Fruit fly (Drosophila melanogaster) Kc167 (cell line): ENCODE measurements around the gene ND-B8.

Source experiments
- Myc ChIP-seq: fragments of >200 bp; optimal IDR thresholded peaks from 2 replicates; lab custom pipeline; 2017; ENCODE audit warnings: missing external identifiers
- h ChIP-seq: fragments of >200 bp; optimal IDR thresholded peaks from 3 replicates; lab custom pipeline; 2018; ENCODE audit warnings: missing external identifiers

- TF ChIP-seq Myc (lab: Kevin White, UChicago) = no peak
- TF ChIP-seq h (lab: Kevin White, UChicago) = no peak
These were observed 5.8 kb upstream of the ND-B8 start, which contains the start of gene MFS18 for dm6 chr2L:4448582-4449016.
